Worm (Caenorhabditis elegans) whole organism, young adult: ENCODE measurements around the gene C28H8.2.

Source experiments
- ama-1 ChIP-seq, 3 experiments: fragments of 150-350 bp in 1 of 3; sonication (generic microtip) in 2 of 3; optimal IDR thresholded peaks; 2 replicates each; lab custom pipeline; 2014 to 2018; ENCODE audit warnings: missing biosample characterization in 2 of 3, missing genetic modification characterization in 2 of 3, missing genetic modification reagents in 2 of 3
- dox-1 ChIP-seq: fragments of 200-800 bp; sonication (Bioruptor generic); IDR thresholded peaks from 2 replicates; pipeline ENCODE4 v1.3.6; 2022; ENCODE audit warnings: missing genetic modification reagents, missing genetic modification characterization, missing compliant biosample characterization
- lin-35 ChIP-seq, 3 experiments: fragments of 150-350 bp in 2 of 3; sonication (generic microtip) in 1 of 3; optimal IDR thresholded peaks; 2 replicates each; lab custom pipeline; 2014 to 2018; ENCODE audit warnings: missing biosample characterization in 3 of 3, missing genetic modification characterization in 3 of 3, missing genetic modification reagents in 3 of 3
- nhr-90 ChIP-seq: sonication (generic microtip); optimal IDR thresholded peaks from 2 replicates; lab custom pipeline; 2016; ENCODE audit warnings: missing genotype, mild to moderate bottlenecking, missing genetic modification characterization, missing compliant biosample characterization
- snpc-4 ChIP-seq, 5 experiments: fragments of 150-350 bp in 1 of 5; sonication (generic microtip) in 4 of 5; optimal IDR thresholded peaks; 2 replicates each; lab custom pipeline; 2014 to 2018; ENCODE audit warnings: missing genetic modification characterization in 5 of 5, missing biosample characterization in 3 of 5, antibody characterized with exemption in 2 of 5, mild to moderate bottlenecking in 2 of 5, missing compliant biosample characterization in 2 of 5, missing genotype in 2 of 5, moderate library complexity in 2 of 5, missing genetic modification reagents in 1 of 5
- ztf-26 ChIP-seq: sonication (generic microtip); optimal IDR thresholded peaks from 2 replicates; lab custom pipeline; 2017; ENCODE audit warnings: missing genetic modification characterization, missing compliant biosample characterization

DNA sequence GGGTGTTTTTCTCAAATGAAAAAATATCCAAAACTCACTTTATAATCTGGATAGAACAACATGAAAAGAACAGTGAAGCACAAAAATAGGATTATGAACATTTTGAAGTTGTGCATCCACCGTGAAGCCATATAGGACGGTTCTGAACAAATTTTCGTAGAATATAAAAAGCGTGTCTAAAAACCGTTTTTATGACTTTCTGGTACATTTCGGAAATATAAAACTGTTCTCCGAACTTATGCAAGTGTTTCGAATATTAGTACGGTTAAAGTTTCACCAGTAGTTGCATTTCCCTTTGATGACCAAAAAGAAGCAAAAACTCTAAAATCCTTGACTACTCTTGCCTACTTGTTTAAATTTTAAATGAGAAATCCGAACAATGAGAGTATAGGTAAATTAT lies 31.4 kb upstream of the C28H8.2 start, which contains the start of gene C28H8.8:
- TF ChIP-seq lin-35 (GFP tag; optimal IDR thresholded peaks at IDR 0.05; lab: Kevin White, UChicago) (no peak), dox-1 (no peak), nhr-90 (no peak), snpc-4 (GFP tag; optimal IDR thresholded peaks at IDR 0.05; lab: Kevin White, UChicago) (no peak), snpc-4 (tag; optimal IDR thresholded peaks at IDR 0.05; lab: Kevin White, UChicago) (no peak), ztf-26 (tag; lab: Kevin White, UChicago) (no peak), ama-1 (optimal IDR thresholded peaks at IDR 0.05; lab: Kevin White, UChicago) (no peak), ama-1 (GFP tag; optimal IDR thresholded peaks at IDR 0.05; lab: Kevin White, UChicago) (no peak)
